Worm (Caenorhabditis elegans): ENCODE measurements around the gene ZK1320.11.

Gene ZK1320.11

ce11 chrII:9619995-9620535 lies 47.4 kb upstream of the ZK1320.11 start (continued):
- TF ChIP-seq fkh-3 (tag; optimal IDR thresholded peaks at IDR 0.05) (no peak), ama-1 (optimal IDR thresholded peaks at IDR 0.05) (peak; percentile 89), ama-1 (GFP tag; optimal IDR thresholded peaks at IDR 0.05) (no peak), ceh-27 (GFP tag; optimal IDR thresholded peaks at IDR 0.05) (no peak), chd-7 (tag; optimal IDR thresholded peaks at IDR 0.05) (no peak), aptf-3 (GFP tag; IDR thresholded peaks at IDR 0.05) (no peak), ceh-79 (tag; optimal IDR thresholded peaks at IDR 0.05) (no peak), unc-130 (GFP tag; optimal IDR thresholded peaks at IDR 0.05) (no peak)

- TF ChIP-seq nhr-80 (tag; optimal IDR thresholded peaks at IDR 0.05) (peak; percentile 72), let-607 (tag; optimal IDR thresholded peaks at IDR 0.05) (peak; percentile 93 to 94), lin-35 (GFP tag; optimal IDR thresholded peaks at IDR 0.05) (no peak), ZK185.1 (tag; optimal IDR thresholded peaks at IDR 0.05; ENCODE audit: poor library complexity, severe bottlenecking) (peak; percentile 29), madf-6 (GFP tag; IDR thresholded peaks at IDR 0.05) (no peak)
Measured at ce11 chrII:9620616-9621015, 46.8 kb upstream of the ZK1320.11 start.

ce11 chrII:9621121-9621520 lies 46.3 kb upstream of the ZK1320.11 start:
- TF ChIP-seq mcd-1 (GFP tag; IDR thresholded peaks at IDR 0.05) = 0 out of 2 replicates have a peak, but pooled peaks have one; percentile 35
- no peak for TF ChIP-seq F33H1.4 (GFP tag; IDR thresholded peaks at IDR 0.05)
- peak; percentile 33 for TF ChIP-seq ama-1 (optimal IDR thresholded peaks at IDR 0.05)
- TF ChIP-seq ama-1 (GFP tag; optimal IDR thresholded peaks at IDR 0.05) = no peak
- 0 out of 2 replicates have a peak, but pooled peaks have one; percentile 14 for TF ChIP-seq dox-1 (GFP tag; IDR thresholded peaks at IDR 0.05)
- peak; percentile 27; the same call in 1 of the 2 replicates for TF ChIP-seq ekl-4 (GFP tag; IDR thresholded peaks at IDR 0.05)
- TF ChIP-seq pha-4 (tag; optimal IDR thresholded peaks at IDR 0.05) = peak; percentile 43
- TF ChIP-seq zfh-2 (GFP tag; conservative IDR thresholded peaks at IDR 0.05) = peak; percentile 41
- no peak for TF ChIP-seq lin-54 (GFP tag; optimal IDR thresholded peaks at IDR 0.05)
- TF ChIP-seq hmg-1.2 (GFP tag; IDR thresholded peaks at IDR 0.05) = peak; percentile 14; the same call in 1 of the 2 replicates

- TF ChIP-seq nhr-27 (tag; optimal IDR thresholded peaks at IDR 0.05) (no peak), ztf-18 (tag; optimal IDR thresholded peaks at IDR 0.05) (peak; percentile 1), F22D6.2 (tag; optimal IDR thresholded peaks at IDR 0.05) (no peak), pbrm-1 (GFP tag; IDR thresholded peaks at IDR 0.05) (0 out of 2 replicates have a peak, but pooled peaks have one; percentile 25), unc-62 (GFP tag; optimal IDR thresholded peaks at IDR 0.05) (peak; percentile 96), tlf-1 (GFP tag; optimal IDR thresholded peaks at IDR 0.05) (peak; percentile 39), chd-7 (tag; optimal IDR thresholded peaks at IDR 0.05) (no peak), dox-1 (GFP tag; IDR thresholded peaks at IDR 0.05) (peak; percentile 45; the same call in 1 of the 2 replicates), let-607 (tag; optimal IDR thresholded peaks at IDR 0.05) (peak; percentile 95 to 97), hlh-26 (GFP tag; conservative IDR thresholded peaks at IDR 0.05) (no peak), nhr-80 (tag; optimal IDR thresholded peaks at IDR 0.05) (peak; percentile 92), B0336.3 (GFP tag; IDR thresholded peaks at IDR 0.05) (0 out of 2 replicates have a peak, but pooled peaks have one; percentile 25), mcd-1 (GFP tag; IDR thresholded peaks at IDR 0.05) (no peak), madf-10 (tag; optimal IDR thresholded peaks at IDR 0.05) (no peak), ztf-22 (GFP tag; optimal IDR thresholded peaks at IDR 0.05) (peak; percentile 31), cebp-1 (GFP tag; IDR thresholded peaks at IDR 0.05) (peak; percentile 69), cebp-1 (tag; optimal IDR thresholded peaks at IDR 0.05) (peak; percentile 82), hsf-1 (GFP tag; IDR thresholded peaks at IDR 0.05) (no peak), let-526 (GFP tag; IDR thresholded peaks at IDR 0.05) (0 out of 2 replicates have a peak, but pooled peaks have one; percentile 57), F52B5.7 (tag; optimal IDR thresholded peaks at IDR 0.05) (no peak), hmg-20 (GFP tag; IDR thresholded peaks at IDR 0.05) (no peak), dpff-1 (tag; optimal IDR thresholded peaks at IDR 0.05) (no peak), lin-54 (GFP tag; optimal IDR thresholded peaks at IDR 0.05) (no peak), ztf-26 (tag; optimal IDR thresholded peaks at IDR 0.05) (no peak), Y56A3A.18 (GFP tag; IDR thresholded peaks at IDR 0.05) (0 out of 2 replicates have a peak, but pooled peaks have one; percentile 17), Y53G8AR.9 (GFP tag; conservative IDR thresholded peaks at IDR 0.05) (0 out of 2 replicates have a peak, but pooled peaks have one; percentile 46), nfya-2 (GFP tag; IDR thresholded peaks at IDR 0.05) (no peak), zim-3 (tag; optimal IDR thresholded peaks at IDR 0.05) (no peak)
Measured at ce11 chrII:9621913-9622348, 45.5 kb upstream of the ZK1320.11 start.
